Worm (Caenorhabditis elegans): Measurements from ENCODE around the gene W02H5.8.

ce11 chrV:2600543-2600942 lies 51.9 kb downstream of the W02H5.8 start:
- TF ChIP-seq mdl-1 (tag; optimal IDR thresholded peaks at IDR 0.05) (peak in 1 of 2 experiments; percentile 57), unc-62 (GFP tag; optimal IDR thresholded peaks at IDR 0.05) (no peak), isw-1 (GFP tag; IDR thresholded peaks at IDR 0.05) (peak; percentile 98), zag-1 (tag; optimal IDR thresholded peaks at IDR 0.05) (no peak), lin-39 (tag; optimal IDR thresholded peaks at IDR 0.05) (peak; percentile 36)
